Worm (Caenorhabditis elegans) whole organism, L2 larva: ENCODE data around the gene F35D2.2.

Experiments
- C34F6.9 ChIP-seq: fragments of 150-350 bp; optimal IDR thresholded peaks from 2 replicates; lab custom pipeline; 2014; ENCODE audit warnings: missing biosample characterization, missing genetic modification characterization
- R02D3.7 ChIP-seq: fragments of 150-350 bp; optimal IDR thresholded peaks from 2 replicates; lab custom pipeline; 2014; ENCODE audit warnings: missing biosample characterization, missing genetic modification characterization
- Y55F3AM.14 ChIP-seq: fragments of 200-800 bp; sonication (Bioruptor generic); optimal IDR thresholded peaks from 2 replicates; lab custom pipeline; 2018; ENCODE audit warnings: mild to moderate bottlenecking, missing genetic modification characterization, missing compliant biosample characterization
- ZK546.5 ChIP-seq: sonication (generic microtip); optimal IDR thresholded peaks from 2 replicates; lab custom pipeline; 2017; ENCODE audit warnings: missing biosample characterization, missing genetic modification characterization
- alr-1 ChIP-seq: fragments of 150-350 bp; optimal IDR thresholded peaks from 2 replicates; lab custom pipeline; 2014; ENCODE audit warnings: missing biosample characterization, missing genetic modification characterization
- ama-1 ChIP-seq: fragments of 150-350 bp; optimal IDR thresholded peaks from 2 replicates; lab custom pipeline; 2018; ENCODE audit warnings: inconsistent platforms
- blmp-1 ChIP-seq: sonication (generic microtip); optimal IDR thresholded peaks from 2 replicates; lab custom pipeline; 2017; ENCODE audit warnings: missing genetic modification characterization, mild to moderate bottlenecking, missing compliant biosample characterization, antibody characterized with exemption, moderate library complexity; ENCODE audit not compliant: insufficient read depth
- ceh-16 ChIP-seq: fragments of 150-350 bp; optimal IDR thresholded peaks from 2 replicates; lab custom pipeline; 2014; ENCODE audit warnings: missing biosample characterization, missing genetic modification characterization
- ceh-82 ChIP-seq: fragments of 150-350 bp; optimal IDR thresholded peaks from 2 replicates; lab custom pipeline; 2014; ENCODE audit warnings: missing biosample characterization, missing genetic modification characterization
- crh-2 ChIP-seq: sonication (generic microtip); optimal IDR thresholded peaks from 2 replicates; lab custom pipeline; 2017; ENCODE audit warnings: missing biosample characterization, missing genetic modification characterization
- dmd-4 ChIP-seq: sonication (generic microtip); optimal IDR thresholded peaks from 2 replicates; lab custom pipeline; 2017; ENCODE audit warnings: missing biosample characterization, missing genetic modification characterization
- egl-27 ChIP-seq: sonication (generic microtip); optimal IDR thresholded peaks from 3 replicates; lab custom pipeline; 2017; ENCODE audit warnings: missing biosample characterization, missing genetic modification reagents, missing genetic modification characterization
- elt-1 ChIP-seq: fragments of 150-350 bp; optimal IDR thresholded peaks from 2 replicates; lab custom pipeline; 2014; ENCODE audit warnings: missing biosample characterization, missing genetic modification characterization
- fos-1 ChIP-seq: fragments of 150-350 bp; optimal IDR thresholded peaks from 2 replicates; lab custom pipeline; 2014; ENCODE audit warnings: missing biosample characterization, missing genetic modification characterization
- gmeb-1 ChIP-seq: fragments of 150-350 bp; optimal IDR thresholded peaks from 2 replicates; lab custom pipeline; 2014; ENCODE audit warnings: missing biosample characterization, missing genetic modification characterization
- lin-11 ChIP-seq: fragments of 150-350 bp; sonication (generic microtip); optimal IDR thresholded peaks from 2 replicates; lab custom pipeline; 2014; ENCODE audit warnings: missing biosample characterization, missing genetic modification characterization, inconsistent platforms, mixed read lengths
- lin-13 ChIP-seq: fragments of 150-350 bp; optimal IDR thresholded peaks from 2 replicates; lab custom pipeline; 2014; ENCODE audit warnings: missing biosample characterization, missing genetic modification reagents, missing genetic modification characterization
- lin-39 ChIP-seq: fragments of 150-350 bp; optimal IDR thresholded peaks from 2 replicates; lab custom pipeline; 2014; ENCODE audit warnings: missing biosample characterization, missing genetic modification reagents, missing genetic modification characterization
- lsy-2 ChIP-seq, 2 experiments: fragments of 150-350 bp in 1 of 2; sonication (generic microtip) in 1 of 2; optimal IDR thresholded peaks; 2 replicates each; lab custom pipeline; 2014 to 2017; ENCODE audit warnings: missing biosample characterization in 2 of 2, missing genetic modification characterization in 2 of 2
- mab-5 ChIP-seq: fragments of 150-350 bp; optimal IDR thresholded peaks from 2 replicates; lab custom pipeline; 2014; ENCODE audit warnings: missing biosample characterization, missing genetic modification characterization
- mbf-1 ChIP-seq: sonication (generic microtip); optimal IDR thresholded peaks from 2 replicates; lab custom pipeline; 2017; ENCODE audit warnings: missing biosample characterization, missing genetic modification characterization
- mdl-1 ChIP-seq, 2 experiments: fragments of 150-350 bp in 1 of 2; sonication (generic microtip) in 1 of 2; optimal IDR thresholded peaks; 2 replicates each; lab custom pipeline; 2017; ENCODE audit warnings: missing biosample characterization in 2 of 2, missing genetic modification characterization in 2 of 2
- nhr-11 ChIP-seq: fragments of 150-350 bp; optimal IDR thresholded peaks from 2 replicates; lab custom pipeline; 2014; ENCODE audit warnings: missing biosample characterization, missing genetic modification characterization
- nhr-129 ChIP-seq: fragments of 150-350 bp; optimal IDR thresholded peaks from 2 replicates; lab custom pipeline; 2014; ENCODE audit warnings: missing biosample characterization, missing genetic modification characterization
- nhr-21 ChIP-seq: fragments of 150-350 bp; optimal IDR thresholded peaks from 2 replicates; lab custom pipeline; 2014; ENCODE audit warnings: missing biosample characterization, missing genetic modification characterization
- nhr-237 ChIP-seq: fragments of 150-350 bp; optimal IDR thresholded peaks from 2 replicates; lab custom pipeline; 2014; ENCODE audit warnings: missing biosample characterization, missing genetic modification characterization
- nhr-25 ChIP-seq: fragments of 150-350 bp; sonication (generic microtip); optimal IDR thresholded peaks from 3 replicates; lab custom pipeline; 2014; ENCODE audit warnings: missing biosample characterization, missing genetic modification characterization
- nhr-77 ChIP-seq: fragments of 150-350 bp; optimal IDR thresholded peaks from 2 replicates; lab custom pipeline; 2014; ENCODE audit warnings: missing biosample characterization, missing genetic modification characterization
- peb-1 ChIP-seq: fragments of 150-350 bp; optimal IDR thresholded peaks from 2 replicates; lab custom pipeline; 2014; ENCODE audit warnings: missing biosample characterization, missing genetic modification characterization
- sem-4 ChIP-seq: fragments of 150-350 bp; optimal IDR thresholded peaks from 2 replicates; lab custom pipeline; 2014; ENCODE audit warnings: missing biosample characterization, missing genetic modification reagents, missing genetic modification characterization
- sma-3 ChIP-seq: sonication (generic microtip); optimal IDR thresholded peaks from 2 replicates; lab custom pipeline; 2016; ENCODE audit warnings: missing genetic modification reagents, missing genetic modification characterization, missing compliant biosample characterization
- sma-9 ChIP-seq, 2 experiments: fragments of 150-350 bp in 1 of 2; sonication (generic microtip) in 1 of 2; optimal IDR thresholded peaks; 2 replicates each; lab custom pipeline; 2014 to 2016; ENCODE audit warnings: missing genetic modification characterization in 2 of 2, mild to moderate bottlenecking in 1 of 2, missing biosample characterization in 1 of 2, missing compliant biosample characterization in 1 of 2, missing genetic modification reagents in 1 of 2, moderate library complexity in 1 of 2
- unc-39 ChIP-seq: fragments of 150-350 bp; optimal IDR thresholded peaks from 2 replicates; lab custom pipeline; 2014; ENCODE audit warnings: missing biosample characterization, missing genetic modification characterization
- unc-55 ChIP-seq: fragments of 150-350 bp; sonication (generic microtip); optimal IDR thresholded peaks from 3 replicates; lab custom pipeline; 2014; ENCODE audit warnings: missing biosample characterization, missing genetic modification reagents, missing genetic modification characterization
- unc-62 ChIP-seq: fragments of 150-350 bp; optimal IDR thresholded peaks from 2 replicates; lab custom pipeline; 2014; ENCODE audit warnings: missing biosample characterization, missing genetic modification reagents, missing genetic modification characterization
- zag-1 ChIP-seq: fragments of 150-350 bp; optimal IDR thresholded peaks from 2 replicates; lab custom pipeline; 2014; ENCODE audit warnings: missing biosample characterization, missing genetic modification characterization
- ztf-1 ChIP-seq: fragments of 200-800 bp; sonication (Bioruptor generic); conservative IDR thresholded peaks from 2 replicates; pipeline ENCODE4 v1.3.6; 2022; ENCODE audit warnings: missing genetic modification characterization, missing compliant biosample characterization
- ztf-4 ChIP-seq: fragments of 150-350 bp; optimal IDR thresholded peaks from 2 replicates; lab custom pipeline; 2014; ENCODE audit warnings: missing biosample characterization, missing genetic modification characterization

F35D2.2 gene

DNA sequence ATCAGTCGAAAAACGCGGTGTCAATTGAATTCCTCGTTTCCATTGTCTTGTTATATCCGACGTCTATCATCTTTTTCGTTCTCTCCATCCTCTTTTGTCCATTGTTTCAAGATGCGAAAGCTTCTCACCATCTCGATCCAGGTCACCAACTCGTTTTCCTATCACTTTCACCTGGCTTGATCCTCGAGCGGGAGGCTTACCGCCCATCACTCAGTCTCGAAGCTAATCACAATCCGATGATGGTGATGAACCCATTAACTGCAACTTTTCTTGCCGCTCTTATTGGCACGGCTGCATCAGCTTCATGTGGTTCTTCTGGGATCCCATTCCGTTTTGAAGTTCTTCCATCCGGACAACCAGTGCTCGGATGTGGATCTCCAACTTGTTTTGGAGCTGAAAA is 43.3 kb upstream of the F35D2.2 start, which contains the start of gene wrt-1:
Gene wrt-1 (plus strand): TSS at position 53 of the 400 bp plus-strand sequence.
- TF ChIP-seq nhr-21 (tag; lab: Kevin White, UChicago) (peak; percentile 12), ztf-4 (no peak), blmp-1 (tag; lab: Kevin White, UChicago) (peak; percentile 5)

- TF ChIP-seq lin-39 (no peak), ztf-4 (no peak), ceh-82 (tag; lab: Kevin White, UChicago) (no peak), ama-1 (lab: Kevin White, UChicago) (no peak), nhr-11 (tag; lab: Kevin White, UChicago) (no peak), blmp-1 (tag; lab: Kevin White, UChicago) (no peak), unc-39 (tag; lab: Kevin White, UChicago) (no peak), sem-4 (tag; lab: Kevin White, UChicago) (no peak), elt-1 (tag; lab: Kevin White, UChicago) (no peak), nhr-129 (no peak), ztf-1 (GFP tag; lab: Robert Waterston, UW) (no peak), unc-62 (GFP tag; lab: Kevin White, UChicago) (no peak), mbf-1 (tag; lab: Kevin White, UChicago) (no peak), nhr-21 (tag; lab: Kevin White, UChicago) (peak; percentile 51), nhr-25 (tag; lab: Kevin White, UChicago) (peak; percentile 29), ZK546.5 (tag; lab: Kevin White, UChicago) (no peak), R02D3.7 (tag; lab: Kevin White, UChicago) (no peak), mab-5 (no peak), sma-9 (GFP tag; optimal IDR thresholded peaks at IDR 0.05; lab: Kevin White, UChicago) (peak; percentile 54), sma-9 (tag; optimal IDR thresholded peaks at IDR 0.05; lab: Kevin White, UChicago) (no peak), nhr-237 (tag; lab: Kevin White, UChicago) (no peak)
- TF ChIP-seq, all 48 proteins: peak for 3
Observed at ce11 chrII:7531478-7531877, 42.8 kb upstream of the F35D2.2 start.

- peak; percentile 23 for TF ChIP-seq sma-9 (GFP tag; optimal IDR thresholded peaks at IDR 0.05; lab: Kevin White, UChicago)
- TF ChIP-seq sma-9 (tag; optimal IDR thresholded peaks at IDR 0.05; lab: Kevin White, UChicago): no peak
- TF ChIP-seq elt-1 (tag; lab: Kevin White, UChicago): peak; percentile 53
- no peak for TF ChIP-seq peb-1 (tag; lab: Kevin White, UChicago)
- TF ChIP-seq ceh-16 (tag; lab: Kevin White, UChicago): peak; percentile 44
- TF ChIP-seq lin-11 (tag; lab: Kevin White, UChicago): no peak
- no peak for TF ChIP-seq zag-1
Observed at ce11 chrII:7534369-7534768, 39.9 kb upstream of the F35D2.2 start, which contains the start of gene wrt-10. Gene wrt-10, minus strand, starts transcription at chrII:7534563.

ce11 chrII:7534934-7535333 is 39.3 kb upstream of the F35D2.2 start, which contains the start of gene ZK1290.13:
Gene ZK1290.13, plus strand, starts transcription at chrII:7535006.
- peak; percentile 70 for TF ChIP-seq fos-1 (tag; lab: Kevin White, UChicago)
- TF ChIP-seq egl-27 (tag; lab: Kevin White, UChicago): no peak
- TF ChIP-seq lin-11 (tag; lab: Kevin White, UChicago): no peak
- no peak for TF ChIP-seq unc-39 (tag; lab: Kevin White, UChicago)
- no peak for TF ChIP-seq mdl-1 (tag; optimal IDR thresholded peaks at IDR 0.05; lab: Kevin White, UChicago)
- no peak for TF ChIP-seq ama-1 (lab: Kevin White, UChicago)
- peak; percentile 14 for TF ChIP-seq crh-2

DNA sequence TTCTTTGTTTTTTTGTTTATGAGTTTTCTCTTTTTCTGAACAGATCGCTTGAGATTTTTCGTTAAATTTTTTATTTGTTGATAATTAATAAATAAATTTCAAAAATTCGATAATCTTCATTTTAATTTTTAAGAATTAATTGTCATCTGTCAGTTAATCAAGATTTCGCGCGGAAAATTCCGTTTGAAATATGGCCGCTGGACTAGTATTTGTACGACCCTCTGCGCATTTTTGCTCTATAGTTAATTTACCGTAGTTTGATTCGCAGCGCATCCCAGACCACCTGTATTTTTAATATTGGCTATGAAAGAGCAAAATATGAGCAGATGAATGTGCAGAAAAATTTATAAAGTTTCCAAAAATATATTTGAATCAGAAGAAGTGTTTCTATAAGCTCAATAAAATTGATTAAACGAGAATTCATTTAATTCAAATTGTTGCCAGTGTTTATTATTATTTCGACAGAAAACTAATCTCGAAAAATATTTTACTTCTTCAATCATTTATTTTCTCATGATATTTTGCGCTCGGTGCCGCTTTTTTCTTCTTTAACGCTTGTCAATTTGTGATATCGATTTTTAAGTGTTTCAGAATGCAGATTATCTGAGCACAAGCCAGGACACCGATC is 36.5 kb upstream of the F35D2.2 start, which contains the start of gene nfi-1:
Gene nfi-1 (plus strand): TSS at position 578 of the 628 bp plus-strand sequence.
- peak; percentile 36 for TF ChIP-seq crh-2
- TF ChIP-seq unc-55 (GFP tag; lab: Kevin White, UChicago): peak; percentile 59
- TF ChIP-seq gmeb-1 (tag; lab: Kevin White, UChicago): peak; percentile 27
- TF ChIP-seq mab-5: no peak
- no peak for TF ChIP-seq R02D3.7 (tag; lab: Kevin White, UChicago)
- TF ChIP-seq dmd-4 (tag; lab: Kevin White, UChicago): no peak
- TF ChIP-seq lsy-2 (tag; optimal IDR thresholded peaks at IDR 0.05; lab: Kevin White, UChicago): peak; percentile 3 to 95
- TF ChIP-seq lin-13 (GFP tag; lab: Kevin White, UChicago): peak; percentile 32
- TF ChIP-seq nhr-129: peak; percentile 45
- TF ChIP-seq mdl-1 (tag; optimal IDR thresholded peaks at IDR 0.05; lab: Kevin White, UChicago): no peak
- TF ChIP-seq ZK546.5 (tag; lab: Kevin White, UChicago): no peak
- no peak for TF ChIP-seq alr-1 (tag; lab: Kevin White, UChicago)
- no peak for TF ChIP-seq lin-11 (tag; lab: Kevin White, UChicago)
- peak; percentile 18 for TF ChIP-seq sma-3 (GFP tag; lab: Kevin White, UChicago)
- TF ChIP-seq nhr-237 (tag; lab: Kevin White, UChicago): no peak
- no peak for TF ChIP-seq Y55F3AM.14
- peak; percentile 62 for TF ChIP-seq sma-9 (GFP tag; optimal IDR thresholded peaks at IDR 0.05; lab: Kevin White, UChicago)
- TF ChIP-seq sma-9 (tag; optimal IDR thresholded peaks at IDR 0.05; lab: Kevin White, UChicago): no peak
- TF ChIP-seq C34F6.9 (tag; lab: Kevin White, UChicago): peak; percentile 70
- TF ChIP-seq nhr-77 (tag; lab: Kevin White, UChicago): no peak
- no peak for TF ChIP-seq lin-39
